Worm (Caenorhabditis elegans): ENCODE measurements around the gene rpl-10.
A peak's percentile ranks its signal among the peaks of the same experiment; 100 is the strongest.

ce11 chrII:8128273-8129039, 15.2 kb upstream of the rpl-10 start:
- TF ChIP-seq ama-1 (optimal IDR thresholded peaks at IDR 0.05) (no peak), flt-1 (GFP tag; IDR thresholded peaks at IDR 0.05) (0 out of 2 replicates have a peak, but pooled peaks have one; percentile 43), sea-1 (GFP tag; conservative IDR thresholded peaks at IDR 0.05) (0 out of 2 replicates have a peak, but pooled peaks have one; percentile 32), hmbx-1 (tag; optimal IDR thresholded peaks at IDR 0.05) (no peak), tra-4 (tag; optimal IDR thresholded peaks at IDR 0.05) (no peak), F13C5.2 (tag; optimal IDR thresholded peaks at IDR 0.05) (peak; percentile 64), tbx-11 (GFP tag; IDR thresholded peaks at IDR 0.05) (no peak), scrt-1 (GFP tag; IDR thresholded peaks at IDR 0.05) (peak; percentile 64; the same call in 1 of the 2 replicates), B0310.2 (tag; optimal IDR thresholded peaks at IDR 0.05) (no peak), ceh-13 (GFP tag; optimal IDR thresholded peaks at IDR 0.05) (no peak), tbx-37 (GFP tag; conservative IDR thresholded peaks at IDR 0.05) (peak; percentile 50; the same call in 1 of the 2 replicates), aly-1 (tag; optimal IDR thresholded peaks at IDR 0.05) (peak; percentile 76), ets-7 (tag; optimal IDR thresholded peaks at IDR 0.05) (peak; percentile 35)

All from whole organism, early embryonic.